Fruit fly (Drosophila melanogaster) whole organism, embryonic: ENCODE results near the gene Ada1-1.
A peak's percentile ranks its signal among the peaks of the same experiment; 100 is the strongest.

Source experiments
- Abd-B ChIP-seq: fragments of 200-800 bp; sonication (Bioruptor generic); optimal IDR thresholded peaks from 2 replicates; lab custom pipeline; 2018; ENCODE audit warnings: missing biosample characterization, mild to moderate bottlenecking, missing genetic modification characterization, moderate library complexity
- BEAF-32 ChIP-seq: fragments of 200-800 bp; sonication (Bioruptor generic); optimal IDR thresholded peaks from 3 replicates; lab custom pipeline; 2017; ENCODE audit warnings: missing biosample characterization, missing genetic modification characterization, mild to moderate bottlenecking, moderate library complexity, missing genetic modification reagents
- CG1024 ChIP-seq: fragments of 200-800 bp; sonication (Bioruptor generic); IDR thresholded peaks from 2 replicates; pipeline ENCODE4 v1.3.6; 2022; ENCODE audit warnings: missing biosample characterization, missing genetic modification characterization
- CG12391 ChIP-seq: fragments of 200-800 bp; sonication (Bioruptor generic); optimal IDR thresholded peaks from 3 replicates; lab custom pipeline; 2018; ENCODE audit warnings: missing biosample characterization, mild to moderate bottlenecking, missing genetic modification characterization, moderate library complexity
- CG12659 ChIP-seq: fragments of 200-800 bp; sonication (Bioruptor generic); optimal IDR thresholded peaks from 3 replicates; lab custom pipeline; 2017; ENCODE audit warnings: mild to moderate bottlenecking, missing biosample characterization, missing genetic modification reagents, missing genetic modification characterization
- CG15514 ChIP-seq: fragments of 200-800 bp; sonication (Bioruptor generic); optimal IDR thresholded peaks from 3 replicates; lab custom pipeline; 2017; ENCODE audit warnings: missing biosample characterization, missing genetic modification characterization, mild to moderate bottlenecking, moderate library complexity, missing genetic modification reagents
- CG1603 ChIP-seq: fragments of 200-800 bp; sonication (Bioruptor generic); optimal IDR thresholded peaks from 2 replicates; lab custom pipeline; 2019; ENCODE audit warnings: missing biosample characterization, mild to moderate bottlenecking, missing genetic modification characterization, moderate library complexity
- CG16813 ChIP-seq: fragments of 200-800 bp; sonication (Bioruptor generic); IDR thresholded peaks from 3 replicates; pipeline ENCODE4 v1.3.6; 2022; ENCODE audit warnings: missing biosample characterization, missing genetic modification characterization; ENCODE audit not compliant: partially characterized antibody
- CG17186 ChIP-seq: fragments of 200-800 bp; sonication (Bioruptor generic); optimal IDR thresholded peaks from 3 replicates; lab custom pipeline; 2017; ENCODE audit warnings: missing biosample characterization, missing genetic modification reagents, missing genetic modification characterization
- CG17802 ChIP-seq: fragments of 200-800 bp; sonication (Bioruptor generic); optimal IDR thresholded peaks from 2 replicates; lab custom pipeline; 2018; ENCODE audit warnings: missing biosample characterization, mild to moderate bottlenecking, missing genetic modification characterization, moderate library complexity
- CG17829 ChIP-seq: fragments of 200-800 bp; optimal IDR thresholded peaks from 2 replicates; lab custom pipeline; 2019; ENCODE audit warnings: missing biosample characterization, mild to moderate bottlenecking, missing genetic modification characterization, moderate library complexity
- CG2116 ChIP-seq: fragments of 200-800 bp; sonication (Bioruptor generic); optimal IDR thresholded peaks from 3 replicates; lab custom pipeline; 2018; ENCODE audit warnings: missing biosample characterization, mild to moderate bottlenecking, missing genetic modification characterization
- CG3281 ChIP-seq: fragments of 200-800 bp; sonication (Bioruptor generic); optimal IDR thresholded peaks from 3 replicates; lab custom pipeline; 2017; ENCODE audit warnings: missing biosample characterization, mild to moderate bottlenecking, missing genetic modification characterization
- CG34376 ChIP-seq: fragments of 200-800 bp; sonication (Bioruptor generic); optimal IDR thresholded peaks from 2 replicates; lab custom pipeline; 2018; ENCODE audit warnings: missing biosample characterization, mild to moderate bottlenecking, missing genetic modification characterization
- CG3995 ChIP-seq: fragments of 200-800 bp; sonication (Bioruptor generic); optimal IDR thresholded peaks from 3 replicates; lab custom pipeline; 2016; ENCODE audit warnings: missing biosample characterization, missing genetic modification characterization
- CG4617 ChIP-seq: fragments of 200-800 bp; sonication (Bioruptor generic); optimal IDR thresholded peaks from 3 replicates; lab custom pipeline; 2016; ENCODE audit warnings: missing biosample characterization, missing genetic modification characterization, borderline replicate concordance
- CG4730 ChIP-seq: fragments of 200-800 bp; sonication (Bioruptor generic); IDR thresholded peaks from 2 replicates; pipeline ENCODE4 v1.3.6; 2022; ENCODE audit warnings: missing biosample characterization, missing genetic modification characterization
- CG6791 ChIP-seq: fragments of 200-800 bp; sonication (Bioruptor generic); IDR thresholded peaks from 3 replicates; pipeline ENCODE4 v1.3.6; 2022; ENCODE audit warnings: missing biosample characterization, missing genetic modification characterization; ENCODE audit not compliant: partially characterized antibody
- CG7271 ChIP-seq: fragments of 200-800 bp; sonication (Bioruptor generic); optimal IDR thresholded peaks from 2 replicates; lab custom pipeline; 2018; ENCODE audit warnings: missing biosample characterization, mild to moderate bottlenecking, missing genetic modification characterization, moderate library complexity
- CG8478 ChIP-seq: fragments of >200 bp; optimal IDR thresholded peaks from 2 replicates; lab custom pipeline; 2018
- CG8924 ChIP-seq: fragments of 200-800 bp; optimal IDR thresholded peaks from 3 replicates; lab custom pipeline; 2019; ENCODE audit warnings: missing biosample characterization, mild to moderate bottlenecking, missing genetic modification characterization, moderate library complexity
- CG9797 ChIP-seq: fragments of 200-800 bp; sonication (Bioruptor generic); optimal IDR thresholded peaks from 3 replicates; lab custom pipeline; 2018; ENCODE audit warnings: missing biosample characterization, mild to moderate bottlenecking, missing genetic modification characterization
- CoRest ChIP-seq: fragments of 200-800 bp; sonication (Bioruptor generic); optimal IDR thresholded peaks from 3 replicates; lab custom pipeline; 2018; ENCODE audit warnings: missing biosample characterization, mild to moderate bottlenecking, missing genetic modification characterization, moderate library complexity
- Dad ChIP-seq: fragments of 200-800 bp; sonication (Bioruptor generic); optimal IDR thresholded peaks from 3 replicates; lab custom pipeline; 2016; ENCODE audit warnings: missing biosample characterization, missing genetic modification characterization
- Dll ChIP-seq: fragments of 200-800 bp; sonication (Bioruptor generic); IDR thresholded peaks from 4 replicates; pipeline ENCODE4 v1.3.6; 2022; ENCODE audit warnings: missing biosample characterization, missing genetic modification characterization; ENCODE audit not compliant: partially characterized antibody
- Dp ChIP-seq: fragments of 200-800 bp; sonication (Bioruptor generic); optimal IDR thresholded peaks from 2 replicates; lab custom pipeline; 2018; ENCODE audit warnings: missing biosample characterization, mild to moderate bottlenecking, missing genetic modification characterization, moderate library complexity
- Drgx ChIP-seq: fragments of 200-800 bp; sonication (Bioruptor generic); IDR thresholded peaks from 2 replicates; pipeline ENCODE4 v1.3.6; 2022; ENCODE audit warnings: missing biosample characterization, missing genetic modification characterization
- ERR ChIP-seq: fragments of 200-800 bp; sonication (Bioruptor generic); optimal IDR thresholded peaks from 2 replicates; lab custom pipeline; 2016; ENCODE audit warnings: missing biosample characterization, missing genetic modification characterization
- MBD-R2 ChIP-seq: fragments of 200-800 bp; sonication (Bioruptor generic); IDR thresholded peaks from 2 replicates; pipeline ENCODE4 v1.3.6; 2022; ENCODE audit warnings: missing biosample characterization, missing genetic modification characterization
- MESR4 ChIP-seq: fragments of 200-800 bp; sonication (Bioruptor generic); optimal IDR thresholded peaks from 2 replicates; lab custom pipeline; 2018; ENCODE audit warnings: missing biosample characterization, mild to moderate bottlenecking, missing genetic modification characterization, moderate library complexity
- Scr ChIP-seq: fragments of 200-800 bp; sonication (Bioruptor generic); IDR thresholded peaks from 2 replicates; pipeline ENCODE4 v1.3.6; 2022; ENCODE audit warnings: missing biosample characterization, missing genetic modification characterization; ENCODE audit not compliant: partially characterized antibody
- YL-1 ChIP-seq: fragments of 200-800 bp; sonication (Bioruptor generic); optimal IDR thresholded peaks from 3 replicates; lab custom pipeline; 2017; ENCODE audit warnings: missing biosample characterization, mild to moderate bottlenecking, missing genetic modification characterization
- amos ChIP-seq: fragments of 200-800 bp; sonication (Bioruptor generic); IDR thresholded peaks from 2 replicates; pipeline ENCODE4 v1.3.6; 2022; ENCODE audit warnings: missing biosample characterization, missing genetic modification characterization; ENCODE audit not compliant: partially characterized antibody
- ato ChIP-seq: fragments of 200-800 bp; sonication (Bioruptor generic); IDR thresholded peaks from 2 replicates; pipeline ENCODE4 v1.3.6; 2022; ENCODE audit warnings: missing biosample characterization, missing genetic modification characterization; ENCODE audit not compliant: partially characterized antibody
- bbx ChIP-seq: fragments of 200-800 bp; sonication (Bioruptor generic); IDR thresholded peaks from 2 replicates; pipeline ENCODE4 v1.3.6; 2022; ENCODE audit warnings: missing biosample characterization, missing genetic modification characterization; ENCODE audit not compliant: partially characterized antibody
- cas ChIP-seq: fragments of 200-800 bp; sonication (Bioruptor generic); IDR thresholded peaks from 2 replicates; pipeline ENCODE4 v1.3.6; 2022; ENCODE audit warnings: missing biosample characterization, missing genetic modification characterization
- emc ChIP-seq: fragments of 200-800 bp; sonication (Bioruptor generic); optimal IDR thresholded peaks from 2 replicates; lab custom pipeline; 2016; ENCODE audit warnings: missing biosample characterization, missing genetic modification characterization
- ewg ChIP-seq: fragments of 200-800 bp; sonication (Bioruptor generic); optimal IDR thresholded peaks from 3 replicates; lab custom pipeline; 2017; ENCODE audit warnings: mild to moderate bottlenecking, missing biosample characterization, missing genetic modification reagents, missing genetic modification characterization
- gce ChIP-seq: fragments of 200-800 bp; sonication (Bioruptor generic); IDR thresholded peaks from 3 replicates; pipeline ENCODE4 v1.3.6; 2022; ENCODE audit warnings: missing biosample characterization, missing genetic modification characterization
- gfzf ChIP-seq: fragments of 200-800 bp; sonication (Bioruptor generic); optimal IDR thresholded peaks from 2 replicates; lab custom pipeline; 2016; ENCODE audit warnings: missing biosample characterization, mild to moderate bottlenecking, missing genetic modification characterization, moderate library complexity
- kah ChIP-seq: fragments of 200-800 bp; sonication (Bioruptor generic); optimal IDR thresholded peaks from 2 replicates; lab custom pipeline; 2018; ENCODE audit warnings: missing biosample characterization, mild to moderate bottlenecking, missing genetic modification characterization
- phol ChIP-seq: fragments of 200-800 bp; sonication (Bioruptor generic); optimal IDR thresholded peaks from 3 replicates; lab custom pipeline; 2018; ENCODE audit warnings: missing biosample characterization, mild to moderate bottlenecking, missing genetic modification characterization, moderate library complexity
- ranshi ChIP-seq: fragments of 200-800 bp; sonication (Bioruptor generic); IDR thresholded peaks from 2 replicates; pipeline ENCODE4 v1.3.6; 2022; ENCODE audit warnings: missing biosample characterization, missing genetic modification characterization
- ssp ChIP-seq: fragments of 200-800 bp; sonication (Bioruptor generic); IDR thresholded peaks from 2 replicates; pipeline ENCODE4 v1.3.6; 2022; ENCODE audit warnings: missing biosample characterization, missing genetic modification characterization
- stwl ChIP-seq: fragments of 200-800 bp; sonication (Bioruptor generic); optimal IDR thresholded peaks from 3 replicates; lab custom pipeline; 2018; ENCODE audit warnings: missing biosample characterization, mild to moderate bottlenecking, missing genetic modification characterization, moderate library complexity
- vnd ChIP-seq: fragments of 200-800 bp; sonication (Bioruptor generic); IDR thresholded peaks from 3 replicates; pipeline ENCODE4 v1.3.6; 2022; ENCODE audit warnings: missing biosample characterization, missing genetic modification characterization; ENCODE audit not compliant: partially characterized antibody
- vvl ChIP-seq: fragments of 200-800 bp; sonication (Bioruptor generic); IDR thresholded peaks from 2 replicates; pipeline ENCODE4 v1.3.6; 2022; ENCODE audit warnings: missing biosample characterization, missing genetic modification characterization
- zen ChIP-seq: fragments of 200-800 bp; sonication (Bioruptor generic); optimal IDR thresholded peaks from 3 replicates; lab custom pipeline; 2018; ENCODE audit warnings: missing biosample characterization, mild to moderate bottlenecking, missing genetic modification characterization, moderate library complexity

The Ada1-1 gene

DNA sequence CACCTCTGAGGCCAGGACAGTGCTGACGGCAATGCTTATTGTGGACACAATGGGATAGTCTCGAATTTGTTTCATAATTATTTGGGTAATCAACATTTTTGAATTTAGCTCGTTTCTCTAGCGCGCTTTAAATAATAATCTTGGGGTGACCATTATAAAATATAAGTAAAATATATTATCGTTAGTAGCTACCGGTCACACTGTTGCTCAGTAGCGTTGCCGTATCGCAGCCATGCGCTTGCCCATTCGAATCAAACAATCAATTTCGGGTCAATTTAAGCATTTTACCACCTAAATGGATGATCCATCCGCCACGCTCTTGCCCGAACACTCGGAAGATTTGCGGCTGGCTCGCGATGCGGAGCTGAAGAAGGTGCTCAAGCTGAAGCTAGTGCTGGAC lies 6.9 kb upstream of the Ada1-1 start, which contains the start of the genes zuc and dgt2 (continued):
- TF ChIP-seq Dp (peak; percentile 83), CG17829 (peak; percentile 11), Dll (0 out of 4 replicates have a peak, but pooled peaks have one; percentile 29), amos (GFP tag; lab: Robert Waterston, UW) (peak; percentile 35; the same call in 1 of the 2 replicates), CG4617 (GFP tag; lab: Kevin White, UChicago) (peak; percentile 76), gce (GFP tag; lab: Robert Waterston, UW) (no peak), CG17802 (tag; lab: Kevin White, UChicago) (no peak), gfzf (GFP tag; lab: Kevin White, UChicago) (peak; percentile 67), CG16813 (peak; percentile 31; the same call in 1 of the 3 replicates), CG8924 (peak; percentile 10), ewg (peak; percentile 75), CG3995 (GFP tag; lab: Kevin White, UChicago) (peak; percentile 10), Drgx (GFP tag; lab: Robert Waterston, UW) (no peak), CG17186 (GFP tag; lab: Kevin White, UChicago) (peak; percentile 5), CG4730 (no peak), CG15514 (GFP tag; lab: Kevin White, UChicago) (peak; percentile 44), CG3281 (GFP tag; lab: Kevin White, UChicago) (peak; percentile 12), ssp (GFP tag; lab: Robert Waterston, UW) (no peak), Dad (GFP tag; lab: Kevin White, UChicago) (no peak), CG12391 (tag; lab: Kevin White, UChicago) (no peak), CoRest (tag; lab: Kevin White, UChicago) (peak; percentile 27), ERR (GFP tag; lab: Kevin White, UChicago) (no peak), CG34376 (GFP tag; lab: Kevin White, UChicago) (peak; percentile 15), vvl (GFP tag; lab: Robert Waterston, UW) (peak; percentile 22; the same call in 1 of the 2 replicates), CG9797 (GFP tag; lab: Kevin White, UChicago) (peak; percentile 71), emc (GFP tag; lab: Kevin White, UChicago) (no peak), cas (no peak), CG1024 (GFP tag; lab: Robert Waterston, UW) (no peak), phol (peak; percentile 32), Scr (GFP tag; lab: Robert Waterston, UW) (peak; percentile 25), ranshi (GFP tag; lab: Robert Waterston, UW) (peak; percentile 91), stwl (tag; lab: Kevin White, UChicago) (peak; percentile 86), CG1603 (tag; lab: Kevin White, UChicago) (peak; percentile 45), kah (GFP tag; lab: Kevin White, UChicago) (no peak), CG6791 (GFP tag; lab: Robert Waterston, UW) (peak; percentile 52; the same call in 1 of the 3 replicates), CG12659 (GFP tag; lab: Kevin White, UChicago) (peak; percentile 11), Abd-B (GFP tag; lab: Kevin White, UChicago) (peak; percentile 16), zen (tag; lab: Kevin White, UChicago) (peak; percentile 7), BEAF-32 (GFP tag; lab: Kevin White, UChicago) (peak; percentile 39), CG8478 (lab: Kevin White, UChicago) (no peak), vnd (GFP tag; lab: Robert Waterston, UW) (0 out of 3 replicates have a peak, but pooled peaks have one; percentile 29), bbx (GFP tag; lab: Robert Waterston, UW) (peak; percentile 44; the same call in 1 of the 2 replicates), CG2116 (GFP tag; lab: Kevin White, UChicago) (peak; percentile 21), YL-1 (peak; percentile 29), MBD-R2 (peak; percentile 71), CG7271 (tag; lab: Kevin White, UChicago) (no peak), ato (GFP tag; lab: Robert Waterston, UW) (0 out of 2 replicates have a peak, but pooled peaks have one; percentile 13), MESR4 (GFP tag; lab: Kevin White, UChicago) (peak; percentile 53)
